Worm (Caenorhabditis elegans): Measurements from ENCODE around the gene gst-19.

gst-19 gene

ce11 chrII:13673605-13674193 is 46.8 kb upstream of the gst-19 start (continued):
- no peak for TF ChIP-seq mep-1 (tag; optimal IDR thresholded peaks at IDR 0.05)
- TF ChIP-seq ztf-7 (tag; optimal IDR thresholded peaks at IDR 0.05): no peak
- TF ChIP-seq nhr-111 (GFP tag; optimal IDR thresholded peaks at IDR 0.05): no peak
- TF ChIP-seq nhr-11 (tag; optimal IDR thresholded peaks at IDR 0.05): no peak
- no peak for TF ChIP-seq daf-12 (tag; optimal IDR thresholded peaks at IDR 0.05)
- TF ChIP-seq R02D3.7 (tag; optimal IDR thresholded peaks at IDR 0.05): no peak
- no peak for TF ChIP-seq hmg-1.1 (GFP tag; IDR thresholded peaks at IDR 0.05)
- no peak for TF ChIP-seq Y48G9A.11 (GFP tag; IDR thresholded peaks at IDR 0.05)
- TF ChIP-seq ceh-62 (tag; optimal IDR thresholded peaks at IDR 0.05): no peak

- no peak for TF ChIP-seq R02D3.7 (tag; optimal IDR thresholded peaks at IDR 0.05)
- peak; percentile 22 for TF ChIP-seq mes-2 (tag; optimal IDR thresholded peaks at IDR 0.05; ENCODE audit: poor library complexity, severe bottlenecking)
- TF ChIP-seq tag-97 (GFP tag; IDR thresholded peaks at IDR 0.05): no peak
- peak; percentile 35 for TF ChIP-seq hlh-11 (tag; optimal IDR thresholded peaks at IDR 0.05)
- no peak for TF ChIP-seq egl-27 (tag; optimal IDR thresholded peaks at IDR 0.05)
- no peak for TF ChIP-seq lim-7 (GFP tag; IDR thresholded peaks at IDR 0.05)
- TF ChIP-seq ceh-62 (tag; optimal IDR thresholded peaks at IDR 0.05): no peak
- TF ChIP-seq dmd-6 (GFP tag; IDR thresholded peaks at IDR 0.05): peak; percentile 39; the same call in 1 of the 2 replicates
- no peak for TF ChIP-seq aly-2 (tag; optimal IDR thresholded peaks at IDR 0.05)
- no peak for TF ChIP-seq attf-4 (tag; optimal IDR thresholded peaks at IDR 0.05)
- no peak for TF ChIP-seq lir-3 (tag; optimal IDR thresholded peaks at IDR 0.05)
- no peak for TF ChIP-seq daf-12 (tag; optimal IDR thresholded peaks at IDR 0.05)
- no peak for TF ChIP-seq dmd-8 (GFP tag; IDR thresholded peaks at IDR 0.05)
- no peak for TF ChIP-seq fkh-10 (GFP tag; optimal IDR thresholded peaks at IDR 0.05)
- no peak for TF ChIP-seq F44E2.7 (GFP tag; IDR thresholded peaks at IDR 0.05)
- peak; percentile 74 for TF ChIP-seq hlh-30 (tag; optimal IDR thresholded peaks at IDR 0.05; ENCODE audit: insufficient read depth)
- no peak for TF ChIP-seq ces-1 (GFP tag; optimal IDR thresholded peaks at IDR 0.05)
- TF ChIP-seq mep-1 (tag; optimal IDR thresholded peaks at IDR 0.05): peak; percentile 10
- TF ChIP-seq dve-1 (tag; optimal IDR thresholded peaks at IDR 0.05; ENCODE audit: insufficient read depth): peak; percentile 49
- no peak for TF ChIP-seq lin-29 (GFP tag; IDR thresholded peaks at IDR 0.05)
- TF ChIP-seq ceh-28 (tag; optimal IDR thresholded peaks at IDR 0.05): no peak
- TF ChIP-seq Y75B8A.6 (GFP tag; IDR thresholded peaks at IDR 0.05): no peak
These were observed 45.1 kb upstream of the gst-19 start for ce11 chrII:13672057-13672456.

DNA sequence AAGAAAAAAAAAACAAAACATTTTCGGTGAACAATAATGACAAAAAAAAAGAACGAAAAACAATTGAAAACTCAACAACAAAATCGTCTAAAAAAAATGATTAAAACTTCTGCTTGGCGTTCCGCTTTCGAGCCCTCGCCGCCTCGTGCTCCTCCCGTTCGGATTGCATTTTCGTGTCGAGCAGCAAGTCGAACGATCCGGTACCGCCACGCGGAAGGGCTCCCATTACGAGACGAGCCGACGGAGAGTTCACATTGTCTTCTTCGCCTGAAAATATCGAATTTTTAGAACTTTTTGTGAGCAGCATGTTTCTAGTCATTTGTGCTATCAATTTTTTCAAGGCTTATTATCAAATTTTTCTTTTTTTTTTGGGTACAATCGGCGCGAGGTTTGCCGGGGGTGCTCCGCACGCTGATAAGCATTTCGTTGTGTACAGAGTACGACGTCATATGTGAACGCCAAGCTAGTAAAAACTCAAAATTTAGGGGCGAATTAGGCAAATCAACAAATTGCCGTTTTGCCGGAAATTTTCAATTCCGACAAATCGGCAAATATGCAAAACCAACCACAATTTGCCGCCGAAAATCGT is 43.9 kb upstream of the gst-19 start:
- TF ChIP-seq hlh-30 (tag; optimal IDR thresholded peaks at IDR 0.05; ENCODE audit: insufficient read depth) (peak; percentile 13), nhr-28 (tag; optimal IDR thresholded peaks at IDR 0.05) (peak; percentile 75), set-16 (GFP tag; IDR thresholded peaks at IDR 0.05) (peak; percentile 58; the same call in 1 of the 2 replicates), daf-16 (GFP tag; optimal IDR thresholded peaks at IDR 0.05) (no peak), daf-16 (tag; optimal IDR thresholded peaks at IDR 0.05) (peak; percentile 51), dve-1 (tag; optimal IDR thresholded peaks at IDR 0.05; ENCODE audit: insufficient read depth) (peak; percentile 20), nhr-48 (tag; optimal IDR thresholded peaks at IDR 0.05) (peak; percentile 23), php-3 (GFP tag; IDR thresholded peaks at IDR 0.05) (no peak), pqm-1 (tag; optimal IDR thresholded peaks at IDR 0.05) (peak; percentile 84), nhr-77 (tag; optimal IDR thresholded peaks at IDR 0.05) (peak; percentile 73), lin-1 (GFP tag; IDR thresholded peaks at IDR 0.05) (no peak), vab-7 (GFP tag; IDR thresholded peaks at IDR 0.05) (no peak; the same call in 1 of the 2 replicates), dmd-6 (GFP tag; IDR thresholded peaks at IDR 0.05) (peak; percentile 71), madf-9 (GFP tag; conservative IDR thresholded peaks at IDR 0.05) (no peak), hlh-11 (tag; optimal IDR thresholded peaks at IDR 0.05) (peak; percentile 69)
